Worm (Caenorhabditis elegans): Measurements from ENCODE around the gene tcer-1.

The tcer-1 gene

ce11 chrII:7057860-7058259 lies 8.0 kb upstream of the tcer-1 start, which contains the start of gene cth-2 (continued):
- TF ChIP-seq nhr-28 (tag; optimal IDR thresholded peaks at IDR 0.05) (peak; percentile 2), spr-3 (GFP tag; optimal IDR thresholded peaks at IDR 0.05) (no peak), Y5F2A.4 (GFP tag; optimal IDR thresholded peaks at IDR 0.05) (no peak), fos-1 (tag; optimal IDR thresholded peaks at IDR 0.05) (no peak), saeg-2 (GFP tag; IDR thresholded peaks at IDR 0.05) (no peak), gei-8 (GFP tag; optimal IDR thresholded peaks at IDR 0.05) (no peak), dmd-9 (GFP tag; IDR thresholded peaks at IDR 0.05) (no peak), dpl-1 (GFP tag; optimal IDR thresholded peaks at IDR 0.05) (no peak), mxl-3 (GFP tag; optimal IDR thresholded peaks at IDR 0.05) (peak; percentile 17), zip-2 (tag; optimal IDR thresholded peaks at IDR 0.05) (no peak), spr-1 (tag; optimal IDR thresholded peaks at IDR 0.05) (no peak), daf-8 (GFP tag; IDR thresholded peaks at IDR 0.05) (no peak), nhr-111 (GFP tag; optimal IDR thresholded peaks at IDR 0.05) (no peak), daf-16 (GFP tag; optimal IDR thresholded peaks at IDR 0.05) (no peak), daf-16 (tag; optimal IDR thresholded peaks at IDR 0.05) (peak; percentile 37), nhr-6 (tag; optimal IDR thresholded peaks at IDR 0.05) (no peak), pha-4 (GFP tag; IDR thresholded peaks at IDR 0.05) (no peak), pha-4 (tag; optimal IDR thresholded peaks at IDR 0.05) (no peak)

- TF ChIP-seq nhr-10 (tag; optimal IDR thresholded peaks at IDR 0.05) = no peak
- TF ChIP-seq unc-62 (GFP tag; optimal IDR thresholded peaks at IDR 0.05 in 1 of 2) = peak in 1 of 2 experiments; percentile 98
- TF ChIP-seq unc-62 (tag; optimal IDR thresholded peaks at IDR 0.05) = no peak
- TF ChIP-seq nhr-41 (GFP tag; IDR thresholded peaks at IDR 0.05) = no peak
- peak; percentile 14; the same call in 1 of the 2 replicates for TF ChIP-seq lin-38 (GFP tag; IDR thresholded peaks at IDR 0.05)
- TF ChIP-seq saeg-2 (GFP tag; IDR thresholded peaks at IDR 0.05) = no peak
These were observed 6.5 kb upstream of the tcer-1 start for ce11 chrII:7056328-7056727.

DNA sequence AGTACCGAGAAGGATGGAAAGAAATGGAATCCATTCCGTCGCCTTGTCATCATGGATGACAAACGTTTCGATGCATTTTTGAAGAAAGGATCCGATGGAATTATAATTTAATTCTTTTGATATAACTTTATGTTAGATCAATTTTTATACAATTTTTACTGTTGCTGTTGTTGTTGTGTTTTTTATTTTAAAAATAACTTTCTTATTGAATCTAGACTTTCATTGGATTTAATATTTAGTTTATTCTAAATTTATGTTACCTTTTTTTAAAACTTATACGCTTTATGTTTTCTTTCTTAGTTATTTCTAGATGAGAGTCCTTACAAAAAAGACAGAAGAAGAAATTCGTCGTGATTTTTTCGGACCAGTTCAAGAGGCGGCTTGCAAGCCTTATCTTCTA lies 5.1 kb upstream of the tcer-1 start, which contains the start of gene ZK1127.3:
ZK1127.3 (plus strand) TSS at position 301 of the 400 bp plus-strand sequence.
- no peak for TF ChIP-seq saeg-2 (GFP tag; IDR thresholded peaks at IDR 0.05)
- TF ChIP-seq Y48G9A.11 (GFP tag; IDR thresholded peaks at IDR 0.05) = no peak
- no peak for TF ChIP-seq ceh-62 (tag; optimal IDR thresholded peaks at IDR 0.05)
- TF ChIP-seq daf-8 (GFP tag; IDR thresholded peaks at IDR 0.05) = no peak
- TF ChIP-seq ZK337.2 (GFP tag; IDR thresholded peaks at IDR 0.05) = no peak
- no peak for TF ChIP-seq mdl-1 (tag; optimal IDR thresholded peaks at IDR 0.05)
- no peak for TF ChIP-seq lin-1 (GFP tag; IDR thresholded peaks at IDR 0.05)
- TF ChIP-seq dmd-6 (GFP tag; IDR thresholded peaks at IDR 0.05) = no peak
- no peak for TF ChIP-seq nhr-6 (tag; optimal IDR thresholded peaks at IDR 0.05)
- TF ChIP-seq zag-1 (tag; optimal IDR thresholded peaks at IDR 0.05) = no peak
- TF ChIP-seq ceh-28 (tag; optimal IDR thresholded peaks at IDR 0.05) = no peak
- TF ChIP-seq ceh-82 (tag; optimal IDR thresholded peaks at IDR 0.05) = no peak
- TF ChIP-seq nhr-237 (tag; optimal IDR thresholded peaks at IDR 0.05) = no peak
- no peak for TF ChIP-seq madf-9 (GFP tag; conservative IDR thresholded peaks at IDR 0.05)
- no peak for TF ChIP-seq Y105C5A.15 (GFP tag; IDR thresholded peaks at IDR 0.05)
- TF ChIP-seq zfp-3 (GFP tag; conservative IDR thresholded peaks at IDR 0.05) = no peak
- no peak for TF ChIP-seq php-3 (GFP tag; IDR thresholded peaks at IDR 0.05)
- TF ChIP-seq Y5F2A.4 (GFP tag; optimal IDR thresholded peaks at IDR 0.05) = no peak

ce11 chrII:7053649-7054048 lies 3.8 kb upstream of the tcer-1 start, which contains the start of gene ZK1127.4:
Gene ZK1127.4 (plus strand): TSS chrII:7053949.
- TF ChIP-seq nhr-41 (GFP tag; IDR thresholded peaks at IDR 0.05) (no peak), unc-39 (tag; optimal IDR thresholded peaks at IDR 0.05) (no peak), lin-39 (tag; optimal IDR thresholded peaks at IDR 0.05) (no peak), php-3 (GFP tag; IDR thresholded peaks at IDR 0.05) (no peak), ceh-44 (GFP tag; IDR thresholded peaks at IDR 0.05) (no peak), zip-2 (tag; optimal IDR thresholded peaks at IDR 0.05) (no peak), zfp-2 (tag; optimal IDR thresholded peaks at IDR 0.05) (no peak), lin-1 (GFP tag; IDR thresholded peaks at IDR 0.05) (no peak), ztf-11 (tag; optimal IDR thresholded peaks at IDR 0.05) (no peak), nhr-77 (tag; optimal IDR thresholded peaks at IDR 0.05) (no peak), T20F7.1 (GFP tag; optimal IDR thresholded peaks at IDR 0.05) (no peak), dmd-6 (GFP tag; IDR thresholded peaks at IDR 0.05) (no peak), zfp-3 (GFP tag; conservative IDR thresholded peaks at IDR 0.05) (no peak), F44E2.7 (GFP tag; IDR thresholded peaks at IDR 0.05) (no peak), F37D6.2 (tag; optimal IDR thresholded peaks at IDR 0.05) (no peak)

Data from whole organism, L4 larva.